Worm (Caenorhabditis elegans): Measurements from ENCODE around the gene Y38E10A.3.

Gene Y38E10A.3

DNA sequence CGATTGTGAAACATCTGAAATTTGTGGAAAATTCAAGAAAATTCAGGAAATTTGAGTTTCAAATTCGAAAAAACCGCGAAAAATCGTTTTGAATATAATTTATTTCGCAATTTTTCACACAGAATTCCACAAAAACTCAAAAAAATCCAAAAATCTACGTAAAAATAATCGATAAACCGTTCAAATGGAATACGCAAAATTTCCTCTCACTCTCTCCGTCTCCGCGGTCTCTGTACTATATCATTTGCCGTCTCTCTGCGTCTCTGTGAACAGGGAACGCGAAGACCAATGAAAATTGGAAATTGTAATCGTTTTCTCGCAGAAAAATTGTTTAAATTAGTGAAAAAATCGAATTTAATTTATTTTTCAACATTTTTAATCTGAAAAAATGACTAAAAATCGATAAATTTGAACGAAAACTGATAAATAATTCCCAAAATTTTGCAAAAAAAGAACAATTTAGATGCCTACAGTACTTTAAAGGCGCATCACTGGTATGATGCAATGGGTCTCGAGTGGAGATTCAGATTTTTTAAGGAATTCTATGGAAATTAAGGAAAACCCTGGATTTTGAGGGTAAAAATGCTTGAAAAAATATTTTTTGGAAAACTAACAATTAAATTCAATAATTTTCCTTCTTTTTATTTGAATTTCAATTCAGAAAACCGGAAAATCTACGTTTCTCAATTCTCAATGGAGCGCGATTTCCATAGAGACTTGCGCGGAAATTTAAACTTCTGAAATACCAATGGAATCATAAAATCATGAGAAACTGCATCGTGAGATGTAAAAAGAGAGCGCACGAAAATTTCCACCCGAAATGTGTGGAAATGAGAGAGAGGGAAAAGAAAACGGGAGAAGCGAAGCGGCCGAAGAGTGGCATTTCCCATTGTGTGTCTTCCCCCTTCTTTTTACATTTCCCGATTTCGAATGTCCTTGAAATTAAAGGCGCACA lies 29.4 kb upstream of the Y38E10A.3 start, which contains the start of the genes ceh-100 and lips-15:
Gene ceh-100 (minus strand): TSS at position 14 of the 955 bp plus-strand sequence.
Gene lips-15 (plus strand): TSS at position 720 of the 955 bp plus-strand sequence.
- TF ChIP-seq ztf-4 (tag; optimal IDR thresholded peaks at IDR 0.05) = no peak
- peak; percentile 47 for TF ChIP-seq C34F6.9 (tag; optimal IDR thresholded peaks at IDR 0.05)
- TF ChIP-seq unc-55 (GFP tag; optimal IDR thresholded peaks at IDR 0.05) = peak; percentile 74
- peak; percentile 46 for TF ChIP-seq nhr-129 (tag; optimal IDR thresholded peaks at IDR 0.05)
- peak; percentile 11 for TF ChIP-seq gmeb-1 (tag; optimal IDR thresholded peaks at IDR 0.05)
- no peak for TF ChIP-seq elt-3 (tag; optimal IDR thresholded peaks at IDR 0.05)
- TF ChIP-seq fos-1 (tag; optimal IDR thresholded peaks at IDR 0.05) = peak; percentile 14

DNA sequence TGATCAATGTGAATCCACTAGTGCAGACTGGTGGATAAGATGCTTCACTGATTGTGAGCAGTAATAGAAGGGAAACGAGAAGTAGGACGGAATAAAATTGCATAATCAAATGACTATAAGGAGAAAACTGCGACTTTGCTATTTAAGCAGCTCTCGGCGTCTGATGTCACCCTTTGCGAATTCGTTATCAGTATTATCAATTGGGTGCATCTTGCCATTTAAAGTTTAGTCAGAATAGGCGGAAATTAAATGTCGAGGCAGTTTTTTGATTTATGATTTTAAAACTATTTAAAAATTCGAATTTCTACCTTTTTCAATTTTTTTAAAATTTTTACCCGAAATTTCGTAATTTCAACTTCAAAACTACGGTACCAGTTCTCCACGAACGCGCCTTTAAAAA lies 6.4 kb upstream of the Y38E10A.3 start, which contains the start of gene clec-4:
Gene clec-4 (minus strand): TSS at position 162 of the 400 bp plus-strand sequence.
- TF ChIP-seq fos-1 (tag; optimal IDR thresholded peaks at IDR 0.05) (peak; percentile 69), skn-1 (tag; optimal IDR thresholded peaks at IDR 0.05) (no peak)

DNA sequence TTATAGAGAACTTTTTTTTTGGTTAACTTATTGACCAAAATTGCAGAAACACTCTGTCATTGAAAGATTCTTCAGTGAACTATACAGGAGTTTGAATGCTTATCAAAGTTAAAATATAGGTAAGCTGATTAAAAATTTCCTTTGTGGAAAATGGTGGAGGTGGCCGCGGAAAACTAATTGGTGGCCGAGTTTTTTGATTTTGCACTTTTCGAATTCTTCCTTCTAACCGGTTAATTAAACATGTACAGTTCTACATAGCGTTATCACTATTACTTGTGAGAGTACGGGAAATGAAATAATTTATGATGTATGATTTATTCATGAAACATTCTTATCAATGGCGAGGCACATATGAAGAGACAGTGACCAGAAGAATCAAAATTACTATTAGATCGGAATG lies 3.2 kb upstream of the Y38E10A.3 start, which contains the start of gene clec-8:
Gene clec-8 (minus strand): TSS at position 308 of the 400 bp plus-strand sequence.
- TF ChIP-seq elt-1 (tag; optimal IDR thresholded peaks at IDR 0.05) = no peak
- TF ChIP-seq fos-1 (tag; optimal IDR thresholded peaks at IDR 0.05) = peak; percentile 58

DNA sequence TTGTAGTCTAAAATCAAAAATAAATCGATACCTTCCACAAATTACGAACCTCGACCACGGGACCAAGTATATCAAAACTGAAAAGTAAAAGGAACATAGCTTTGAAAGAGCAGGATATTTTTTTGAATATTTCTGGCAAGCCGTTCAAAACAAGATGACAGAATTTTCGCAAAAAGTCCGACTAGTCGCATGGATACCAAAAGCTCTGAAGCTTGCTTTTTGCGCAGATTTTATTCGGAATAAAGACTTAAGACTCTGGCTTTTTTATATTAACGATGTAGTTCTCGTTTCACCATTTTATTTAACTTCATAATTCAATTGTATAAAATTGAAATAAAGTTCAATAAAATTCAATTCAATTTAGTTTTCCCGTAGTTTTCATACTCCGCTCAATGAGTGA lies 1.0 kb downstream of the Y38E10A.3 start, which contains the start of gene Y38E10A.2:
Gene Y38E10A.2 (minus strand): TSS at position 101 of the 400 bp plus-strand sequence.
- TF ChIP-seq mdl-1 (tag; optimal IDR thresholded peaks at IDR 0.05) (no peak), sma-9 (GFP tag; optimal IDR thresholded peaks at IDR 0.05) (no peak), sma-9 (tag; optimal IDR thresholded peaks at IDR 0.05) (no peak), lin-13 (GFP tag; optimal IDR thresholded peaks at IDR 0.05) (no peak), fos-1 (tag; optimal IDR thresholded peaks at IDR 0.05) (no peak), nhr-11 (tag; optimal IDR thresholded peaks at IDR 0.05) (no peak), elt-3 (tag; optimal IDR thresholded peaks at IDR 0.05) (no peak), aly-2 (tag; optimal IDR thresholded peaks at IDR 0.05) (no peak), mab-5 (tag; optimal IDR thresholded peaks at IDR 0.05) (no peak), ztf-11 (tag; optimal IDR thresholded peaks at IDR 0.05) (no peak), peb-1 (tag; optimal IDR thresholded peaks at IDR 0.05) (no peak), nhr-10 (tag; optimal IDR thresholded peaks at IDR 0.05) (no peak), unc-55 (GFP tag; optimal IDR thresholded peaks at IDR 0.05) (no peak), snpc-4 (tag; optimal IDR thresholded peaks at IDR 0.05) (no peak), R02D3.7 (tag; optimal IDR thresholded peaks at IDR 0.05) (no peak), skn-1 (tag; optimal IDR thresholded peaks at IDR 0.05) (no peak), F13H6.1 (tag; optimal IDR thresholded peaks at IDR 0.05) (no peak), nhr-6 (tag; optimal IDR thresholded peaks at IDR 0.05) (no peak)

DNA sequence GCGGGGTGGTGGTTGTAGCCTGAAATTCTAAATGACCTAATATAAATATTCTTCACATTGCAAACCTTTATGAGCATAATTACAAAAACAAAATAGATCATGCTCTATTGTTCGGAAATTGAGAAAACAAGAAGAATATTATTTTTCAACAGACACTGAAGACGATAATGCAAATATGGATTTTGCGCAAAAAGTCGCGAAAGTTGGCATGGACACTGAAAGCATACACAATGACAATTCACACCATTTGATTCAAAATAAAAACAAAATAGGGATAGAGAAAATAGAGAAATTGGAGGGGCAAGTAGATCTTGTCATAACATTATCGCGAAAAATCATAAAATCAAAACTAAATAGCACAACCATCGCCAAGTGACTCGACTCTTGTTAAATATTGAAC lies 1.8 kb downstream of the Y38E10A.3 start, which contains the start of gene Y38E10A.35:
Gene Y38E10A.35 (minus strand): TSS at position 101 of the 400 bp plus-strand sequence.
- TF ChIP-seq mab-5 (tag; optimal IDR thresholded peaks at IDR 0.05) = no peak
- no peak for TF ChIP-seq snpc-4 (tag; optimal IDR thresholded peaks at IDR 0.05)
- TF ChIP-seq ztf-1 (GFP tag; conservative IDR thresholded peaks at IDR 0.05) = no peak
- no peak for TF ChIP-seq lin-13 (GFP tag; optimal IDR thresholded peaks at IDR 0.05)
- TF ChIP-seq elt-3 (tag; optimal IDR thresholded peaks at IDR 0.05) = no peak
- TF ChIP-seq lsy-2 (tag; optimal IDR thresholded peaks at IDR 0.05) = no peak
- TF ChIP-seq skn-1 (tag; optimal IDR thresholded peaks at IDR 0.05) = no peak
- no peak for TF ChIP-seq unc-62 (GFP tag; optimal IDR thresholded peaks at IDR 0.05)

DNA sequence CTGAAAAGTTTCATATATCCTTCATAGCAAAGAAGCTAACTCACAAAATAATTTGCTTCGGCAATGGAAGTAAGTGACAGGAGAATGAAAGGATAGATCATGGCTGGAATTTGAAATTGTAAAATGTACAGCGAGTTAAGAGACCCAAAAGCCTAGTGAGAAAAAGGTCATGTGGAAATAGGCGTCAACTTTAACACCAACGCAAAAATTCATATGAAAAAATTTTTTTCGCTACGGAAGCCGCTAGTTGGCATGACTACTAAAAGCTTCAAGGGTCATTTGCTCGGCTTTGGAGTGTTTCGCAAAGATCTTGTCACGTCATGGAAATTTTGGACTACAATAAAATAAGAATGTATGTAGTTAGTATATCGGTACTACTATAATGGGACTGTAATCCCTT lies 4.0 kb downstream of the Y38E10A.3 start, which contains the start of gene Y38E10A.1:
Gene Y38E10A.1 (minus strand): TSS at position 101 of the 400 bp plus-strand sequence.
- TF ChIP-seq lsy-2 (tag; optimal IDR thresholded peaks at IDR 0.05) = no peak
- TF ChIP-seq R02D3.7 (tag; optimal IDR thresholded peaks at IDR 0.05) = no peak
- no peak for TF ChIP-seq mab-5 (tag; optimal IDR thresholded peaks at IDR 0.05)
- TF ChIP-seq zag-1 (tag; optimal IDR thresholded peaks at IDR 0.05) = no peak
- no peak for TF ChIP-seq skn-1 (tag; optimal IDR thresholded peaks at IDR 0.05)
- no peak for TF ChIP-seq nhr-6 (tag; optimal IDR thresholded peaks at IDR 0.05)
- no peak for TF ChIP-seq sma-9 (GFP tag; optimal IDR thresholded peaks at IDR 0.05)
- no peak for TF ChIP-seq sma-9 (tag; optimal IDR thresholded peaks at IDR 0.05)
- no peak for TF ChIP-seq nhr-11 (tag; optimal IDR thresholded peaks at IDR 0.05)
- no peak for TF ChIP-seq ZK546.5 (tag; optimal IDR thresholded peaks at IDR 0.05)
- TF ChIP-seq nhr-12 (tag; optimal IDR thresholded peaks at IDR 0.05) = no peak
- TF ChIP-seq nhr-77 (tag; optimal IDR thresholded peaks at IDR 0.05) = no peak
- no peak for TF ChIP-seq blmp-1 (tag; optimal IDR thresholded peaks at IDR 0.05; ENCODE audit: insufficient read depth)
